Fruit fly (Drosophila melanogaster) whole organism, embryonic: ENCODE data around the gene Mo25.

Source experiments
- CG12236 ChIP-seq: fragments of 200-800 bp; sonication (Bioruptor generic); optimal IDR thresholded peaks from 2 replicates; lab custom pipeline; 2016; ENCODE audit warnings: missing biosample characterization, missing genetic modification characterization
- CG13624 ChIP-seq: fragments of 200-800 bp; sonication (Bioruptor generic); optimal IDR thresholded peaks from 2 replicates; lab custom pipeline; 2016; ENCODE audit warnings: missing biosample characterization, missing genetic modification characterization
- CG1792 ChIP-seq: fragments of 200-800 bp; sonication (Bioruptor generic); optimal IDR thresholded peaks from 2 replicates; lab custom pipeline; 2016; ENCODE audit warnings: missing biosample characterization, missing genetic modification characterization
- CG2120 ChIP-seq: fragments of 200-800 bp; sonication (Bioruptor generic); optimal IDR thresholded peaks from 3 replicates; lab custom pipeline; 2016; ENCODE audit warnings: missing biosample characterization, missing genetic modification characterization
- CG2875 ChIP-seq: fragments of 200-800 bp; sonication (Bioruptor generic); optimal IDR thresholded peaks from 2 replicates; lab custom pipeline; 2017; ENCODE audit warnings: missing biosample characterization, mild to moderate bottlenecking, missing genetic modification characterization, missing genetic modification reagents
- CG3407 ChIP-seq: fragments of 200-800 bp; sonication (Bioruptor generic); optimal IDR thresholded peaks from 2 replicates; lab custom pipeline; 2018; ENCODE audit warnings: missing biosample characterization, mild to moderate bottlenecking, missing genetic modification characterization
- CG34376 ChIP-seq: fragments of 200-800 bp; sonication (Bioruptor generic); optimal IDR thresholded peaks from 2 replicates; lab custom pipeline; 2018; ENCODE audit warnings: missing biosample characterization, mild to moderate bottlenecking, missing genetic modification characterization
- CG4282 ChIP-seq: fragments of 200-800 bp; sonication (Bioruptor generic); optimal IDR thresholded peaks from 2 replicates; lab custom pipeline; 2016; ENCODE audit warnings: missing biosample characterization, missing genetic modification characterization
- CG6683 ChIP-seq: fragments of 200-800 bp; sonication (Bioruptor generic); optimal IDR thresholded peaks from 2 replicates; lab custom pipeline; 2017; ENCODE audit warnings: missing biosample characterization, mild to moderate bottlenecking, missing genetic modification characterization, missing genetic modification reagents
- CG7786 ChIP-seq: fragments of 200-800 bp; sonication (Bioruptor generic); optimal IDR thresholded peaks from 2 replicates; lab custom pipeline; 2016; ENCODE audit warnings: missing biosample characterization, missing genetic modification characterization
- CG9215 ChIP-seq: fragments of 200-800 bp; sonication (Bioruptor generic); IDR thresholded peaks from 2 replicates; pipeline ENCODE4 v1.3.6; 2022; ENCODE audit warnings: missing biosample characterization, missing genetic modification characterization
- CkIIα-i1 ChIP-seq: fragments of 200-800 bp; sonication (Bioruptor generic); IDR thresholded peaks from 2 replicates; pipeline ENCODE4 v1.3.6; 2022; ENCODE audit warnings: missing biosample characterization, missing genetic modification characterization
- D ChIP-seq, 2 experiments: fragments of 200-800 bp in 1 of 2; fragments of >200 bp in 1 of 2; sonication (Bioruptor generic) in 1 of 2; optimal IDR thresholded peaks; 2 replicates in 1 of 2; 3 replicates in 1 of 2; lab custom pipeline; 2017; ENCODE audit warnings: mild to moderate bottlenecking in 1 of 2, missing biosample characterization in 1 of 2, missing genetic modification characterization in 1 of 2, missing genetic modification reagents in 1 of 2
- Ets97D ChIP-seq: fragments of 200-800 bp; sonication (Bioruptor generic); optimal IDR thresholded peaks from 3 replicates; lab custom pipeline; 2016; ENCODE audit warnings: missing biosample characterization, missing genetic modification characterization
- Gsc ChIP-seq: fragments of 200-800 bp; sonication (Bioruptor generic); IDR thresholded peaks from 2 replicates; pipeline ENCODE4 v1.3.6; 2022; ENCODE audit warnings: missing biosample characterization, missing genetic modification characterization
- Hmx ChIP-seq: fragments of 200-800 bp; sonication (Bioruptor generic); optimal IDR thresholded peaks from 2 replicates; lab custom pipeline; 2016; ENCODE audit warnings: missing biosample characterization, missing genetic modification characterization
- Hsf ChIP-seq: fragments of 200-800 bp; sonication (Bioruptor generic); optimal IDR thresholded peaks from 3 replicates; lab custom pipeline; 2016; ENCODE audit warnings: missing biosample characterization, missing genetic modification characterization
- MESR4 ChIP-seq: fragments of 200-800 bp; sonication (Bioruptor generic); optimal IDR thresholded peaks from 2 replicates; lab custom pipeline; 2018; ENCODE audit warnings: missing biosample characterization, mild to moderate bottlenecking, missing genetic modification characterization, moderate library complexity
- Med ChIP-seq: fragments of 200-800 bp; sonication (Bioruptor generic); peaks from one replicate; lab custom pipeline; 2016; ENCODE audit warnings: missing biosample characterization, missing genetic modification characterization, mild to moderate bottlenecking, inconsistent platforms, moderate library complexity
- Meics ChIP-seq: fragments of 200-800 bp; sonication (Bioruptor generic); optimal IDR thresholded peaks from 2 replicates; lab custom pipeline; 2017; ENCODE audit warnings: missing biosample characterization, mild to moderate bottlenecking, missing genetic modification characterization
- Neu2 ChIP-seq: fragments of 200-800 bp; sonication (Bioruptor generic); optimal IDR thresholded peaks from 3 replicates; lab custom pipeline; 2016; ENCODE audit warnings: missing biosample characterization, missing genetic modification characterization, borderline replicate concordance
- Ravus ChIP-seq: fragments of 200-800 bp; sonication (Bioruptor generic); IDR thresholded peaks from 2 replicates; pipeline ENCODE4 v1.3.6; 2022; ENCODE audit warnings: missing biosample characterization, missing genetic modification characterization
- Stat92E ChIP-seq, 3 experiments: fragments of >200 bp in 2 of 3; fragments of 200-800 bp in 1 of 3; sonication (Bioruptor generic) in 1 of 3; optimal IDR thresholded peaks; 2 replicates each; lab custom pipeline; 2017 to 2019; ENCODE audit warnings: missing biosample characterization in 3 of 3, missing genetic modification characterization in 3 of 3, mild to moderate bottlenecking in 1 of 3, moderate library complexity in 1 of 3
- Tbp ChIP-seq: fragments of >200 bp; optimal IDR thresholded peaks from 2 replicates; lab custom pipeline; 2018; ENCODE audit warnings: missing biosample characterization, missing genetic modification characterization
- Vsx1 ChIP-seq: fragments of 200-800 bp; sonication (Bioruptor generic); optimal IDR thresholded peaks from 2 replicates; lab custom pipeline; 2017; ENCODE audit warnings: missing biosample characterization, mild to moderate bottlenecking, missing genetic modification characterization, missing genetic modification reagents
- btn ChIP-seq: fragments of 200-800 bp; sonication (Bioruptor generic); optimal IDR thresholded peaks from 2 replicates; lab custom pipeline; 2016; ENCODE audit warnings: missing biosample characterization, missing genetic modification characterization
- cas ChIP-seq: fragments of 200-800 bp; sonication (Bioruptor generic); IDR thresholded peaks from 2 replicates; pipeline ENCODE4 v1.3.6; 2022; ENCODE audit warnings: missing biosample characterization, missing genetic modification characterization
- chn ChIP-seq: fragments of 200-800 bp; sonication (Bioruptor generic); optimal IDR thresholded peaks from 2 replicates; lab custom pipeline; 2016; ENCODE audit warnings: missing biosample characterization, missing genetic modification characterization
- dpn ChIP-seq, 2 experiments: fragments of 200-800 bp; sonication (Bioruptor generic); optimal IDR thresholded peaks; 3 replicates each; lab custom pipeline; 2016; ENCODE audit warnings: missing biosample characterization in 2 of 2, missing genetic modification characterization in 2 of 2
- emc ChIP-seq: fragments of 200-800 bp; sonication (Bioruptor generic); optimal IDR thresholded peaks from 2 replicates; lab custom pipeline; 2016; ENCODE audit warnings: missing biosample characterization, missing genetic modification characterization
- esg ChIP-seq: fragments of 200-800 bp; sonication (Bioruptor generic); conservative IDR thresholded peaks from 2 replicates; pipeline ENCODE4 v1.3.6; 2022; ENCODE audit warnings: missing biosample characterization, missing genetic modification characterization
- gfzf ChIP-seq: fragments of 200-800 bp; sonication (Bioruptor generic); optimal IDR thresholded peaks from 2 replicates; lab custom pipeline; 2016; ENCODE audit warnings: missing biosample characterization, mild to moderate bottlenecking, missing genetic modification characterization, moderate library complexity
- her ChIP-seq: fragments of 200-800 bp; sonication (Bioruptor generic); optimal IDR thresholded peaks from 2 replicates; lab custom pipeline; 2016; ENCODE audit warnings: missing biosample characterization, missing genetic modification characterization
- hkb ChIP-seq, 2 experiments: fragments of 200-800 bp in 1 of 2; fragments of >200 bp in 1 of 2; sonication (Bioruptor generic) in 1 of 2; IDR thresholded peaks in 1 of 2; optimal IDR thresholded peaks in 1 of 2; 2 replicates each; pipeline versions ENCODE4 v1.3.6 to Lab custom; 2017 to 2022; ENCODE audit warnings: missing biosample characterization in 1 of 2, missing genetic modification characterization in 1 of 2
- insv ChIP-seq, 2 experiments: fragments of 200-800 bp; sonication (Bioruptor generic); optimal IDR thresholded peaks; 3 replicates each; lab custom pipeline; 2016 to 2018; ENCODE audit warnings: missing biosample characterization in 2 of 2, missing genetic modification characterization in 2 of 2
- inv ChIP-seq: fragments of 200-800 bp; sonication (Bioruptor generic); IDR thresholded peaks from 2 replicates; pipeline ENCODE4 v1.3.6; 2022; ENCODE audit warnings: missing biosample characterization, missing genetic modification characterization; ENCODE audit not compliant: partially characterized antibody
- jigr1 ChIP-seq: fragments of 200-800 bp; sonication (Bioruptor generic); IDR thresholded peaks from 3 replicates; pipeline ENCODE4 v1.3.6; 2022; ENCODE audit warnings: missing biosample characterization, missing genetic modification characterization
- klu ChIP-seq: fragments of 200-800 bp; sonication (Bioruptor generic); IDR thresholded peaks from 2 replicates; pipeline ENCODE4 v1.3.6; 2022; ENCODE audit warnings: missing biosample characterization, missing genetic modification characterization
- kni ChIP-seq: fragments of 200-800 bp; sonication (Bioruptor generic); optimal IDR thresholded peaks from 3 replicates; lab custom pipeline; 2017; ENCODE audit warnings: mild to moderate bottlenecking, missing biosample characterization, missing genetic modification reagents, missing genetic modification characterization
- maf-S ChIP-seq: fragments of 200-800 bp; sonication (Bioruptor generic); optimal IDR thresholded peaks from 2 replicates; lab custom pipeline; 2016; ENCODE audit warnings: missing biosample characterization, missing genetic modification characterization
- org-1 ChIP-seq: fragments of 200-800 bp; sonication (Bioruptor generic); optimal IDR thresholded peaks from 2 replicates; lab custom pipeline; 2017; ENCODE audit warnings: missing biosample characterization, missing genetic modification characterization
- pum ChIP-seq: fragments of 200-800 bp; sonication (Bioruptor generic); optimal IDR thresholded peaks from 2 replicates; lab custom pipeline; 2016; ENCODE audit warnings: missing biosample characterization, missing genetic modification characterization
- sc ChIP-seq, 3 experiments: fragments of >200 bp in 2 of 3; fragments of 200-800 bp in 1 of 3; sonication (Bioruptor generic) in 1 of 3; optimal IDR thresholded peaks; 2 replicates in 2 of 3; 3 replicates in 1 of 3; lab custom pipeline; 2017; ENCODE audit warnings: mild to moderate bottlenecking in 1 of 3, missing biosample characterization in 1 of 3, missing genetic modification characterization in 1 of 3, missing genetic modification reagents in 1 of 3
- stc ChIP-seq: fragments of 200-800 bp; sonication (Bioruptor generic); IDR thresholded peaks from 2 replicates; pipeline ENCODE4 v1.3.6; 2022; ENCODE audit warnings: missing biosample characterization, missing genetic modification characterization
- tna ChIP-seq: fragments of 200-800 bp; sonication (Bioruptor generic); IDR thresholded peaks from 2 replicates; pipeline ENCODE4 v1.3.6; 2022; ENCODE audit warnings: missing biosample characterization, missing genetic modification characterization; ENCODE audit not compliant: partially characterized antibody
- tup ChIP-seq: fragments of 200-800 bp; sonication (Bioruptor generic); optimal IDR thresholded peaks from 2 replicates; lab custom pipeline; 2016; ENCODE audit warnings: missing biosample characterization, mild to moderate bottlenecking, missing genetic modification characterization, moderate library complexity
- usp ChIP-seq: fragments of >200 bp; optimal IDR thresholded peaks from 2 replicates; lab custom pipeline; 2017; ENCODE audit warnings: missing biosample characterization, missing genetic modification characterization

Mo25 gene

DNA sequence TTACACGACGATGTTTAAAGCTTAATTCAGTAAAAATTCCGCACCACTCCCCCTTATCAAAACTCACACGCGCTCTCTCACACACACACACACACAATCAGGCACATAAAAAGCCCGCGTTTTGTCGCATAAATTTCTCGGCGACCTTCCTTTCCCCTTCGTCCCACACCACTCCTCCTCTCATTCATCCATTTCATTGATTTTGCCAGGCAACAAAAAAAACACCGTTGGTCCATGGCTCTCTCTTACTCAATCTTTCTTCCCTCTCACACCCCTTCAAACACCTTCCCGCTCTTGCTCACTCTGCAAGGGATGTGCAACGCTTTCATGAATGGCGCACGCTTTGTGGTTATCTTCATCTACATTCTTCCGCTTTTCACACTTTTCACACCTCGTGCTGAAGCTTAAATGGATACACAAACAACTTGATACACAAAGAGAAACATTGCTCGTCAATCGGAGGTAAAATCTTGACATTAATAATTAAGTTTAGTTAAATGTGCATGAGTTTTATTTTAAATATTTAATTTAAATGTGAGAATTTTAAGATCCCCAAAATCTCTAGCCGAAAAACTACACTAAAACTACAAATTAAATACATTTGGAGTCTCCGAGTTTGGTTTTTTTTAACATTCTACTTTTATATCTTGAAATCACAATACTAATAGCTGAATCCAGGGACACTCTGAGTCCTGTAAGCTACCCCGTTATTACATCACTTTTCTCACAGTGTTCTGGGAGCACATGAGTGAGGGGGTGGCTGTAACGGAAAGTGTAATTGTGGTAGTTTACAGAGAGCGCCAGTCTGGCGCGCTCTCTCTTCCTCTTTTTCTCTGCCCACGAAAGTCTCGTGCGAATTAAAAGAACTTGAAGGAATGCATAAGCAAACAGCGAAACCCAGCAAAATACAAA, 44.9 kb upstream of the Mo25 start (continued):
- TF ChIP-seq Ets97D (GFP tag; lab: Kevin White, UChicago) (peak; percentile 78), CG3407 (peak; percentile 95), hkb (optimal IDR thresholded peaks at IDR 0.05; lab: Kevin White, UChicago) (no peak), hkb (GFP tag; IDR thresholded peaks at IDR 0.05; lab: Robert Waterston, UW) (peak; percentile 96), CG6683 (GFP tag; lab: Kevin White, UChicago) (peak; percentile 93), Stat92E (GFP tag; optimal IDR thresholded peaks at IDR 0.05; lab: Kevin White, UChicago) (peak in 1 of 3 experiments; percentile 92), CG2875 (peak; percentile 95), CG9215 (GFP tag; lab: Robert Waterston, UW) (peak; percentile 93), Hsf (GFP tag; lab: Kevin White, UChicago) (peak; percentile 93), jigr1 (GFP tag; lab: Robert Waterston, UW) (peak; percentile 93), emc (GFP tag; lab: Kevin White, UChicago) (peak; percentile 86), chn (GFP tag; lab: Kevin White, UChicago) (peak; percentile 95), Neu2 (no peak), Vsx1 (GFP tag; lab: Kevin White, UChicago) (peak; percentile 94), CkIIα-i1 (GFP tag; lab: Robert Waterston, UW) (peak; percentile 69), kni (GFP tag; lab: Kevin White, UChicago) (peak; percentile 78), klu (GFP tag; lab: Robert Waterston, UW) (peak; percentile 95), Meics (peak; percentile 97), maf-S (peak; percentile 93), tna (no peak), cas (GFP tag; lab: Robert Waterston, UW) (peak; percentile 81), CG1792 (GFP tag; lab: Kevin White, UChicago) (peak; percentile 92), CG7786 (GFP tag; lab: Kevin White, UChicago) (peak; percentile 86), CG12236 (GFP tag; lab: Kevin White, UChicago) (peak; percentile 76), tup (peak; percentile 89), esg (GFP tag; lab: Robert Waterston, UW) (peak; percentile 94), stc (GFP tag; lab: Robert Waterston, UW) (peak; percentile 91), CG34376 (peak; percentile 75), btn (GFP tag; lab: Kevin White, UChicago) (peak; percentile 89), gfzf (GFP tag; lab: Kevin White, UChicago) (no peak), dpn (GFP tag; optimal IDR thresholded peaks at IDR 0.05; lab: Kevin White, UChicago) (peak; percentile 95), Ravus (GFP tag; lab: Robert Waterston, UW) (peak; percentile 87), pum (GFP tag; lab: Kevin White, UChicago) (peak; percentile 92), sc (optimal IDR thresholded peaks at IDR 0.05; lab: Kevin White, UChicago) (no peak), sc (GFP tag; optimal IDR thresholded peaks at IDR 0.05; lab: Kevin White, UChicago) (peak; percentile 97), CG13624 (GFP tag; lab: Kevin White, UChicago) (peak; percentile 91), her (GFP tag; lab: Kevin White, UChicago) (peak; percentile 81), inv (GFP tag; lab: Robert Waterston, UW) (no peak), MESR4 (GFP tag; lab: Kevin White, UChicago) (peak; percentile 30), Hmx (GFP tag; lab: Kevin White, UChicago) (peak; percentile 78), CG4282 (peak; percentile 63), usp (GFP tag; lab: Kevin White, UChicago) (no peak), Gsc (GFP tag; lab: Robert Waterston, UW) (peak; percentile 90), insv (GFP tag; optimal IDR thresholded peaks at IDR 0.05; lab: Kevin White, UChicago) (peak in 1 of 2 experiments; percentile 73), Med (GFP tag; lab: Kevin White, UChicago) (peak; percentile 98), org-1 (GFP tag; lab: Kevin White, UChicago) (peak; percentile 97), D (optimal IDR thresholded peaks at IDR 0.05; lab: Kevin White, UChicago) (no peak), D (GFP tag; optimal IDR thresholded peaks at IDR 0.05; lab: Kevin White, UChicago) (peak; percentile 99), Tbp (GFP tag; lab: Kevin White, UChicago) (no peak), CG2120 (GFP tag; lab: Kevin White, UChicago) (peak; percentile 94)
